Fruit fly (Drosophila melanogaster) whole organism, prepupa: ENCODE results near the gene sinu.

Experiments
- Blimp-1 ChIP-seq: fragments of 200-800 bp; sonication (Bioruptor generic); optimal IDR thresholded peaks from 3 replicates; lab custom pipeline; 2017; ENCODE audit warnings: missing biosample characterization, missing genetic modification characterization, mild to moderate bottlenecking, moderate library complexity, missing genetic modification reagents
- CG10669 ChIP-seq: fragments of 200-800 bp; sonication (Bioruptor generic); optimal IDR thresholded peaks from 3 replicates; lab custom pipeline; 2018; ENCODE audit warnings: missing biosample characterization, mild to moderate bottlenecking, missing genetic modification characterization, moderate library complexity
- CG11902 ChIP-seq: fragments of 200-800 bp; sonication (Bioruptor generic); optimal IDR thresholded peaks from 3 replicates; lab custom pipeline; 2016; ENCODE audit warnings: missing biosample characterization, missing genetic modification characterization
- CG15336 ChIP-seq: fragments of 200-800 bp; sonication (Bioruptor generic); IDR thresholded peaks from 2 replicates; pipeline ENCODE4 v1.3.6; 2022; ENCODE audit warnings: missing biosample characterization, missing genetic modification characterization
- CG1621 ChIP-seq: fragments of 200-800 bp; sonication (Bioruptor generic); optimal IDR thresholded peaks from 3 replicates; lab custom pipeline; 2018; ENCODE audit warnings: missing biosample characterization, mild to moderate bottlenecking, missing genetic modification characterization
- CG16779 ChIP-seq: fragments of 200-800 bp; sonication (Bioruptor generic); optimal IDR thresholded peaks from 3 replicates; lab custom pipeline; 2017; ENCODE audit warnings: missing biosample characterization, mild to moderate bottlenecking, missing genetic modification characterization
- CG31627 ChIP-seq: fragments of 200-800 bp; sonication (Bioruptor generic); optimal IDR thresholded peaks from 3 replicates; lab custom pipeline; 2016; ENCODE audit warnings: missing biosample characterization, missing genetic modification characterization
- CG34406 ChIP-seq: fragments of 200-800 bp; sonication (Bioruptor generic); optimal IDR thresholded peaks from 3 replicates; lab custom pipeline; 2016; ENCODE audit warnings: missing biosample characterization, missing genetic modification characterization
- CG3919 ChIP-seq: fragments of 200-800 bp; sonication (Bioruptor generic); optimal IDR thresholded peaks from 3 replicates; lab custom pipeline; 2016; ENCODE audit warnings: missing biosample characterization, missing genetic modification characterization
- CG6163 ChIP-seq: fragments of 200-800 bp; sonication (Bioruptor generic); IDR thresholded peaks from 3 replicates; pipeline ENCODE4 v1.3.6; 2022; ENCODE audit warnings: missing biosample characterization, missing genetic modification characterization
- CG6276 ChIP-seq: fragments of 200-800 bp; sonication (Bioruptor generic); optimal IDR thresholded peaks from 2 replicates; lab custom pipeline; 2017; ENCODE audit warnings: missing biosample characterization, mild to moderate bottlenecking, missing genetic modification characterization
- CG6808 ChIP-seq: fragments of 200-800 bp; sonication (Bioruptor generic); optimal IDR thresholded peaks from 3 replicates; lab custom pipeline; 2017; ENCODE audit warnings: missing biosample characterization, missing genetic modification characterization, mild to moderate bottlenecking, moderate library complexity, missing genetic modification reagents
- CG6854 ChIP-seq: fragments of 200-800 bp; sonication (Bioruptor generic); optimal IDR thresholded peaks from 2 replicates; lab custom pipeline; 2017; ENCODE audit warnings: missing biosample characterization, mild to moderate bottlenecking, missing genetic modification characterization
- CG7368 ChIP-seq: fragments of 200-800 bp; sonication (Bioruptor generic); optimal IDR thresholded peaks from 3 replicates; lab custom pipeline; 2016; ENCODE audit warnings: missing biosample characterization, missing genetic modification characterization
- CG8119 ChIP-seq: fragments of 200-800 bp; sonication (Bioruptor generic); IDR thresholded peaks from 3 replicates; pipeline ENCODE4 v1.3.6; 2022; ENCODE audit warnings: missing biosample characterization, missing genetic modification characterization
- CG9139 ChIP-seq: fragments of 200-800 bp; sonication (Bioruptor generic); optimal IDR thresholded peaks from 3 replicates; lab custom pipeline; 2017; ENCODE audit warnings: missing biosample characterization, mild to moderate bottlenecking, missing genetic modification characterization
- Eip75B ChIP-seq: fragments of 200-800 bp; sonication (Bioruptor generic); optimal IDR thresholded peaks from 3 replicates; lab custom pipeline; 2016; ENCODE audit warnings: missing biosample characterization, missing genetic modification characterization
- Eip78C ChIP-seq: fragments of 200-800 bp; sonication (Bioruptor generic); peaks from one replicate; lab custom pipeline; 2016; ENCODE audit warnings: missing biosample characterization, missing genetic modification characterization
- Eip93F ChIP-seq: fragments of 200-800 bp; sonication (Bioruptor generic); optimal IDR thresholded peaks from 2 replicates; lab custom pipeline; 2016; ENCODE audit warnings: missing biosample characterization, mild to moderate bottlenecking, missing genetic modification characterization
- Ets96B ChIP-seq: fragments of 200-800 bp; optimal IDR thresholded peaks from 2 replicates; lab custom pipeline; 2019; ENCODE audit warnings: missing biosample characterization, mild to moderate bottlenecking, missing genetic modification characterization, moderate library complexity
- Gug ChIP-seq: fragments of 200-800 bp; sonication (Bioruptor generic); IDR thresholded peaks from 2 replicates; pipeline ENCODE4 v1.3.6; 2022; ENCODE audit warnings: missing biosample characterization, missing genetic modification characterization
- Hr38 ChIP-seq: sonication (Bioruptor generic); optimal IDR thresholded peaks from 2 replicates; lab custom pipeline; 2016; ENCODE audit warnings: missing biosample characterization, missing genetic modification characterization
- Hr39 ChIP-seq: fragments of 200-800 bp; sonication (Bioruptor generic); optimal IDR thresholded peaks from 2 replicates; lab custom pipeline; 2016; ENCODE audit warnings: missing biosample characterization, missing genetic modification characterization
- Hr4 ChIP-seq: fragments of 200-800 bp; sonication (Bioruptor generic); optimal IDR thresholded peaks from 3 replicates; lab custom pipeline; 2016; ENCODE audit warnings: missing biosample characterization, missing genetic modification characterization
- Lpt ChIP-seq: fragments of 200-800 bp; sonication (Bioruptor generic); optimal IDR thresholded peaks from 3 replicates; lab custom pipeline; 2016; ENCODE audit warnings: missing biosample characterization, missing genetic modification characterization
- Met ChIP-seq: fragments of 200-800 bp; sonication (Bioruptor generic); optimal IDR thresholded peaks from 3 replicates; lab custom pipeline; 2016; ENCODE audit warnings: missing biosample characterization, missing genetic modification characterization
- Smox ChIP-seq: fragments of 200-800 bp; sonication (Bioruptor generic); optimal IDR thresholded peaks from 3 replicates; lab custom pipeline; 2016; ENCODE audit warnings: missing biosample characterization, missing genetic modification characterization
- Sox102F ChIP-seq: fragments of 200-800 bp; sonication (Bioruptor generic); optimal IDR thresholded peaks from 2 replicates; lab custom pipeline; 2016; ENCODE audit warnings: missing biosample characterization, mild to moderate bottlenecking, missing genetic modification characterization
- Sox14 ChIP-seq: fragments of 200-800 bp; sonication (Bioruptor generic); optimal IDR thresholded peaks from 3 replicates; lab custom pipeline; 2016; ENCODE audit warnings: missing biosample characterization, missing genetic modification characterization
- Sox15 ChIP-seq: fragments of 200-800 bp; sonication (Bioruptor generic); optimal IDR thresholded peaks from 3 replicates; lab custom pipeline; 2016; ENCODE audit warnings: missing biosample characterization, missing genetic modification characterization
- acj6 ChIP-seq: fragments of 200-800 bp; sonication (Bioruptor generic); optimal IDR thresholded peaks from 3 replicates; lab custom pipeline; 2016; ENCODE audit warnings: missing biosample characterization, missing genetic modification characterization
- cyc ChIP-seq: fragments of 200-800 bp; sonication (Bioruptor generic); optimal IDR thresholded peaks from 3 replicates; lab custom pipeline; 2016; ENCODE audit warnings: missing biosample characterization, missing genetic modification characterization
- dac ChIP-seq: fragments of 200-800 bp; sonication (Bioruptor generic); optimal IDR thresholded peaks from 2 replicates; lab custom pipeline; 2017; ENCODE audit warnings: missing biosample characterization, mild to moderate bottlenecking, missing genetic modification characterization
- dsx ChIP-seq: fragments of 200-800 bp; optimal IDR thresholded peaks from 3 replicates; lab custom pipeline; 2019; ENCODE audit warnings: missing biosample characterization, mild to moderate bottlenecking, missing genetic modification characterization, moderate library complexity; ENCODE audit not compliant: poor library complexity, severe bottlenecking
- esn ChIP-seq: fragments of 200-800 bp; sonication (Bioruptor generic); optimal IDR thresholded peaks from 2 replicates; lab custom pipeline; 2016; ENCODE audit warnings: missing biosample characterization, mild to moderate bottlenecking, missing genetic modification characterization, moderate library complexity
- fd59A ChIP-seq: fragments of 200-800 bp; sonication (Bioruptor generic); optimal IDR thresholded peaks from 2 replicates; lab custom pipeline; 2017; ENCODE audit warnings: missing biosample characterization, mild to moderate bottlenecking, missing genetic modification characterization, missing genetic modification reagents
- fd85E ChIP-seq: fragments of 200-800 bp; sonication (Bioruptor generic); optimal IDR thresholded peaks from 3 replicates; lab custom pipeline; 2016; ENCODE audit warnings: missing biosample characterization, missing genetic modification characterization
- fkh ChIP-seq: fragments of 200-800 bp; sonication (Bioruptor generic); optimal IDR thresholded peaks from 3 replicates; lab custom pipeline; 2017; ENCODE audit warnings: missing biosample characterization, mild to moderate bottlenecking, missing genetic modification characterization, moderate library complexity
- lz ChIP-seq: fragments of 200-800 bp; sonication (Bioruptor generic); optimal IDR thresholded peaks from 3 replicates; lab custom pipeline; 2016; ENCODE audit warnings: missing biosample characterization, missing genetic modification characterization
- net ChIP-seq: fragments of 200-800 bp; sonication (Bioruptor generic); optimal IDR thresholded peaks from 3 replicates; lab custom pipeline; 2016; ENCODE audit warnings: missing biosample characterization, missing genetic modification characterization
- pdm3 ChIP-seq: fragments of 200-800 bp; sonication (Bioruptor generic); optimal IDR thresholded peaks from 3 replicates; lab custom pipeline; 2016; ENCODE audit warnings: missing biosample characterization, missing genetic modification characterization
- spab ChIP-seq: fragments of 200-800 bp; sonication (Bioruptor generic); optimal IDR thresholded peaks from 2 replicates; lab custom pipeline; 2017; ENCODE audit warnings: missing biosample characterization, mild to moderate bottlenecking, missing genetic modification characterization, missing genetic modification reagents
- ss ChIP-seq, 2 experiments: fragments of 200-800 bp; sonication (Bioruptor generic); optimal IDR thresholded peaks; 2 replicates in 1 of 2; 3 replicates in 1 of 2; lab custom pipeline; 2017 to 2018; ENCODE audit warnings: mild to moderate bottlenecking in 2 of 2, missing biosample characterization in 2 of 2, missing genetic modification characterization in 2 of 2, moderate library complexity in 1 of 2
- svp ChIP-seq: fragments of 200-800 bp; sonication (Bioruptor generic); peaks from one replicate; lab custom pipeline; 2016; ENCODE audit warnings: missing biosample characterization, missing genetic modification characterization
- topi ChIP-seq: fragments of 200-800 bp; sonication (Bioruptor generic); optimal IDR thresholded peaks from 3 replicates; lab custom pipeline; 2016; ENCODE audit warnings: missing biosample characterization, missing genetic modification characterization
- vri ChIP-seq: fragments of 200-800 bp; sonication (Bioruptor generic); optimal IDR thresholded peaks from 3 replicates; lab custom pipeline; 2016; ENCODE audit warnings: missing biosample characterization, mild to moderate bottlenecking, missing genetic modification characterization

sinu gene

dm6 chr3L:5554377-5554776, 7.0 kb downstream of the sinu start (continued):
- TF ChIP-seq CG8119 (GFP tag; lab: Robert Waterston, UW) = no peak
- TF ChIP-seq CG6808 (GFP tag; lab: Kevin White, UChicago) = no peak
- no peak for TF ChIP-seq Hr4 (GFP tag; lab: Kevin White, UChicago)
- TF ChIP-seq svp (GFP tag; lab: Kevin White, UChicago) = peak; percentile 85
- TF ChIP-seq Sox102F (GFP tag; lab: Kevin White, UChicago) = peak; percentile 48
- no peak for TF ChIP-seq dsx (GFP tag; lab: Kevin White, UChicago)
- TF ChIP-seq fkh (GFP tag; lab: Kevin White, UChicago) = no peak

- TF ChIP-seq CG6163 (GFP tag; lab: Robert Waterston, UW) (peak; percentile 19; the same call in 1 of the 3 replicates), ss (GFP tag; optimal IDR thresholded peaks at IDR 0.05; lab: Kevin White, UChicago) (peak in 1 of 2 experiments; percentile 92), Hr4 (GFP tag; lab: Kevin White, UChicago) (no peak), vri (peak; percentile 89), CG10669 (GFP tag; lab: Kevin White, UChicago) (no peak), dsx (GFP tag; lab: Kevin White, UChicago) (peak; percentile 35), svp (GFP tag; lab: Kevin White, UChicago) (no peak), acj6 (GFP tag; lab: Kevin White, UChicago) (no peak), CG9139 (no peak)
Measured at dm6 chr3L:5553717-5554116, 7.7 kb downstream of the sinu start.

- TF ChIP-seq CG10669 (GFP tag; lab: Kevin White, UChicago) (peak; percentile 20), Gug (GFP tag; lab: Robert Waterston, UW) (no peak), CG6276 (GFP tag; lab: Kevin White, UChicago) (no peak), CG31627 (GFP tag; lab: Kevin White, UChicago) (no peak), spab (peak; percentile 21), Ets96B (tag; lab: Kevin White, UChicago) (peak; percentile 34), CG6163 (GFP tag; lab: Robert Waterston, UW) (peak; percentile 56; the same call in 2 of the 3 replicates), esn (GFP tag; lab: Kevin White, UChicago) (no peak), dac (GFP tag; lab: Kevin White, UChicago) (no peak), acj6 (GFP tag; lab: Kevin White, UChicago) (no peak), Eip75B (peak; percentile 16), CG11902 (GFP tag; lab: Kevin White, UChicago) (no peak), Eip78C (GFP tag; lab: Kevin White, UChicago) (peak; percentile 79), cyc (GFP tag; lab: Kevin White, UChicago) (no peak), fkh (GFP tag; lab: Kevin White, UChicago) (no peak), Lpt (GFP tag; lab: Kevin White, UChicago) (no peak), CG16779 (tag; lab: Kevin White, UChicago) (peak; percentile 59), CG8119 (GFP tag; lab: Robert Waterston, UW) (no peak), CG6808 (GFP tag; lab: Kevin White, UChicago) (peak; percentile 76), CG6854 (peak; percentile 54), vri (peak; percentile 32), Smox (GFP tag; lab: Kevin White, UChicago) (no peak), net (peak; percentile 27), lz (no peak), topi (GFP tag; lab: Kevin White, UChicago) (no peak), CG15336 (GFP tag; lab: Robert Waterston, UW) (no peak), CG1621 (tag; lab: Kevin White, UChicago) (peak; percentile 92), fd59A (no peak), Sox102F (GFP tag; lab: Kevin White, UChicago) (no peak), dsx (GFP tag; lab: Kevin White, UChicago) (peak; percentile 29), Hr38 (no peak), Eip93F (GFP tag; lab: Kevin White, UChicago) (no peak), Sox14 (GFP tag; lab: Kevin White, UChicago) (no peak), fd85E (GFP tag; lab: Kevin White, UChicago) (no peak), Blimp-1 (GFP tag; lab: Kevin White, UChicago) (peak; percentile 3), pdm3 (GFP tag; lab: Kevin White, UChicago) (no peak), CG34406 (GFP tag; lab: Kevin White, UChicago) (no peak), Sox15 (GFP tag; lab: Kevin White, UChicago) (no peak), Met (no peak), CG7368 (GFP tag; lab: Kevin White, UChicago) (peak; percentile 1), Hr39 (no peak), CG3919 (GFP tag; lab: Kevin White, UChicago) (peak; percentile 18), Hr4 (GFP tag; lab: Kevin White, UChicago) (no peak)
Measured at dm6 chr3L:5551087-5551486, 10.3 kb downstream of the sinu start, which contains the start of gene frm. frm (minus strand) TSS chr3L:5551159.
